Fruit fly (Drosophila melanogaster): ENCODE data around the gene CG9628.

CG9628 gene

dm6 chr3L:14610458-14610857 lies 12.1 kb upstream of the CG9628 start (continued):
- TF ChIP-seq CG32006 (GFP tag; optimal IDR thresholded peaks at IDR 0.05) (peak; percentile 61), lz (GFP tag; optimal IDR thresholded peaks at IDR 0.05) (no peak), Lpt (GFP tag; optimal IDR thresholded peaks at IDR 0.05) (peak; percentile 31), Eip78C (GFP tag) (peak; percentile 83), CG6163 (GFP tag; IDR thresholded peaks at IDR 0.05) (no peak), Hr39 (GFP tag; optimal IDR thresholded peaks at IDR 0.05) (peak; percentile 42), topi (GFP tag; optimal IDR thresholded peaks at IDR 0.05) (peak; percentile 55), CG6808 (GFP tag; optimal IDR thresholded peaks at IDR 0.05) (peak; percentile 58), CG6792 (GFP tag; optimal IDR thresholded peaks at IDR 0.05) (peak; percentile 37), Eip75B (GFP tag; optimal IDR thresholded peaks at IDR 0.05) (peak; percentile 13), CG6854 (GFP tag; optimal IDR thresholded peaks at IDR 0.05) (no peak)

- TF ChIP-seq CG6792 (GFP tag; optimal IDR thresholded peaks at IDR 0.05) = no peak
- no peak for TF ChIP-seq CG6808 (GFP tag; optimal IDR thresholded peaks at IDR 0.05)
- no peak for TF ChIP-seq CG7368 (GFP tag; optimal IDR thresholded peaks at IDR 0.05)
- peak; percentile 26 for TF ChIP-seq CG34406 (GFP tag; optimal IDR thresholded peaks at IDR 0.05)
- TF ChIP-seq dsx (GFP tag; optimal IDR thresholded peaks at IDR 0.05; ENCODE audit: poor library complexity, severe bottlenecking) = peak; percentile 98
- TF ChIP-seq lz (GFP tag; optimal IDR thresholded peaks at IDR 0.05) = peak; percentile 4
- peak; percentile 68 for TF ChIP-seq CG3032 (tag; optimal IDR thresholded peaks at IDR 0.05)
- TF ChIP-seq CG11294 (GFP tag; IDR thresholded peaks at IDR 0.05) = no peak
- peak; percentile 31 for TF ChIP-seq achi (GFP tag; optimal IDR thresholded peaks at IDR 0.05)
- TF ChIP-seq Eip78C (GFP tag) = peak; percentile 54
- TF ChIP-seq CG8632 (GFP tag; optimal IDR thresholded peaks at IDR 0.05) = peak; percentile 60
- peak; percentile 41 for TF ChIP-seq Ets96B (tag; optimal IDR thresholded peaks at IDR 0.05)
- peak; percentile 1 for TF ChIP-seq CG3919 (GFP tag; optimal IDR thresholded peaks at IDR 0.05)
- TF ChIP-seq Sox102F (GFP tag; optimal IDR thresholded peaks at IDR 0.05) = no peak
- TF ChIP-seq Blimp-1 (GFP tag; optimal IDR thresholded peaks at IDR 0.05) = no peak
- TF ChIP-seq svp (GFP tag) = no peak
- TF ChIP-seq acj6 (GFP tag; optimal IDR thresholded peaks at IDR 0.05) = peak; percentile 21
- TF ChIP-seq Hr4 (GFP tag; optimal IDR thresholded peaks at IDR 0.05) = no peak
- peak in 1 of 2 experiments; percentile 42 for TF ChIP-seq salr (GFP tag; optimal IDR thresholded peaks at IDR 0.05)
- TF ChIP-seq CG4318 (GFP tag; optimal IDR thresholded peaks at IDR 0.05) = peak; percentile 3
- TF ChIP-seq spab (GFP tag; optimal IDR thresholded peaks at IDR 0.05) = peak; percentile 4
- TF ChIP-seq CG11902 (GFP tag; optimal IDR thresholded peaks at IDR 0.05) = no peak
- TF ChIP-seq fd85E (GFP tag; optimal IDR thresholded peaks at IDR 0.05) = no peak
- TF ChIP-seq CG10631 (GFP tag; optimal IDR thresholded peaks at IDR 0.05) = peak; percentile 43
- peak; percentile 1 for TF ChIP-seq CG6854 (GFP tag; optimal IDR thresholded peaks at IDR 0.05)
- peak; percentile 17 for TF ChIP-seq CG9139 (GFP tag; optimal IDR thresholded peaks at IDR 0.05)
- peak; percentile 46 to 80 for TF ChIP-seq ss (GFP tag; optimal IDR thresholded peaks at IDR 0.05)
- TF ChIP-seq CG32006 (GFP tag; optimal IDR thresholded peaks at IDR 0.05) = peak; percentile 45
- TF ChIP-seq Gug (GFP tag; IDR thresholded peaks at IDR 0.05) = no peak
- TF ChIP-seq esn (GFP tag; optimal IDR thresholded peaks at IDR 0.05) = peak; percentile 52
- TF ChIP-seq net (GFP tag; optimal IDR thresholded peaks at IDR 0.05) = no peak
- no peak for TF ChIP-seq CG6163 (GFP tag; IDR thresholded peaks at IDR 0.05)
- peak; percentile 17 for TF ChIP-seq OdsH (GFP tag; optimal IDR thresholded peaks at IDR 0.05)
- no peak for TF ChIP-seq CG6276 (GFP tag; optimal IDR thresholded peaks at IDR 0.05)
- TF ChIP-seq vri (GFP tag; optimal IDR thresholded peaks at IDR 0.05) = no peak
- TF ChIP-seq Sox14 (GFP tag; optimal IDR thresholded peaks at IDR 0.05) = peak; percentile 24
- peak; percentile 5 for TF ChIP-seq topi (GFP tag; optimal IDR thresholded peaks at IDR 0.05)
These were observed 10.9 kb upstream of the CG9628 start for dm6 chr3L:14611406-14612335.

Measured in whole organism, prepupa.